Worm (Caenorhabditis elegans) whole organism, L1 larva: ENCODE results near the gene swd-2.1.

Experiments
- jun-1 ChIP-seq: fragments of 150-350 bp; optimal IDR thresholded peaks from 2 replicates; lab custom pipeline; 2014; ENCODE audit warnings: missing biosample characterization, missing genetic modification reagents, missing genetic modification characterization
- nhr-77 ChIP-seq: fragments of 150-350 bp; optimal IDR thresholded peaks from 2 replicates; lab custom pipeline; 2014; ENCODE audit warnings: missing biosample characterization, missing genetic modification characterization

ce11 chrIV:7791821-7792446 lies 16.1 kb downstream of the swd-2.1 start, which contains the start of gene C33H5.13:
- TF ChIP-seq jun-1 (tag; lab: Kevin White, UChicago) = no peak
- TF ChIP-seq nhr-77 (tag; lab: Kevin White, UChicago) = no peak
